Worm (Caenorhabditis elegans): ENCODE results near the gene F11A5.18.

Gene F11A5.18

ce11 chrV:16218972-16219757, 16.4 kb downstream of the F11A5.18 start, which contains the start of gene glc-1:
glc-1 (plus strand) TSS chrV:16219634.
- peak; percentile 30 for TF ChIP-seq blmp-1 (tag; optimal IDR thresholded peaks at IDR 0.05)
- peak in 1 of 2 experiments; percentile 9 for TF ChIP-seq lin-35 (GFP tag; optimal IDR thresholded peaks at IDR 0.05)
- TF ChIP-seq xbp-1 (tag; optimal IDR thresholded peaks at IDR 0.05), result no peak
- peak in 1 of 6 experiments; percentile 87 for TF ChIP-seq elt-3 (tag; optimal IDR thresholded peaks at IDR 0.05)
- TF ChIP-seq elt-2 (tag; optimal IDR thresholded peaks at IDR 0.05), result peak; percentile 15
- TF ChIP-seq ztf-4 (tag; optimal IDR thresholded peaks at IDR 0.05), result no peak

DNA sequence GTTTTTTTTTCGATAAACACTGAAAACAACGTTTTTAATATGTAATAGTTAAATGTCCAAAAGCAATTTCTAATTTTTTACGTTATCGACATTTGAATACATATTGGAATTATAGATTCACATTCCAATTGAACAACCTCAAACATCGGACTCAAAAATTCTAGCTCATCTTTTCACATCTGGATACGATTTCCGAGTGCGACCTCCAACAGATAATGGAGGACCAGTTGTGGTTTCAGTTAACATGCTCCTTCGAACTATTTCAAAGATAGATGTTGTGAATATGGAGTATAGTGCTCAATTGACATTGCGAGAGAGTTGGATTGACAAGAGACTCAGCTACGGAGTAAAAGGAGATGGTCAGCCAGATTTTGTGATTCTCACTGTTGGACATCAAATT, 17.3 kb downstream of the F11A5.18 start:
- TF ChIP-seq C34B4.2 (tag; optimal IDR thresholded peaks at IDR 0.05) (no peak), ceh-8 (GFP tag; optimal IDR thresholded peaks at IDR 0.05) (no peak), nhr-11 (tag; optimal IDR thresholded peaks at IDR 0.05) (no peak), F16B12.6 (tag; optimal IDR thresholded peaks at IDR 0.05) (no peak), vab-15 (tag; optimal IDR thresholded peaks at IDR 0.05) (no peak), lin-35 (GFP tag; optimal IDR thresholded peaks at IDR 0.05) (no peak), nhr-19 (GFP tag; conservative IDR thresholded peaks at IDR 0.05) (no peak), fos-1 (tag; optimal IDR thresholded peaks at IDR 0.05) (no peak), fkh-4 (tag; optimal IDR thresholded peaks at IDR 0.05; ENCODE audit: borderline replicate concordance) (no peak), nhr-71 (tag; optimal IDR thresholded peaks at IDR 0.05) (no peak), ztf-4 (tag; optimal IDR thresholded peaks at IDR 0.05) (no peak), lin-15B (tag; optimal IDR thresholded peaks at IDR 0.05) (no peak), C04F5.9 (tag; optimal IDR thresholded peaks at IDR 0.05) (no peak), ceh-88 (GFP tag; IDR thresholded peaks at IDR 0.05) (no peak), nhr-28 (tag; optimal IDR thresholded peaks at IDR 0.05) (no peak), hlh-4 (tag; optimal IDR thresholded peaks at IDR 0.05) (no peak), pax-3 (tag; optimal IDR thresholded peaks at IDR 0.05) (no peak)

DNA sequence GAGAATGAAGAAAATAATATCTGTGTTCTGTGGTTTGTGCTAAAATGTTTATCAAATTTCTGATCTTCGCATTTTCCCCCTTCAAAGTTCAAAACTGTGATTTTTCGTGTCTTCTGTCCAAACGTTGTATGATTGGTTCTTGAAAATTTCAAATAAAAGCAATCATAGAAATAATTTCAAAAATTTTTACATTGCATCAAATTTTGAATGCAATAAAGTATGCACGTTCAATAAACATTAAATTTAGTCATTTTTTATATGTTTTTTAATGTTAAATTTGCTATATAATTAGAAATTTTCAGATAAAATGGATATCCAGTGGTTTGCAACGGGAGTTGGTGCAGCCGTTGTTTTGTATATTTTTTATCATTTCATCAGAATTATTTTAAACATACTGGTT, 21.3 kb downstream of the F11A5.18 start, which contains the start of gene stdh-2:
Gene stdh-2, plus strand, starts transcription at position 301 of the 400 bp plus-strand sequence.
- TF ChIP-seq ztf-11 (tag; optimal IDR thresholded peaks at IDR 0.05), result no peak
- no peak for TF ChIP-seq mef-2 (tag; optimal IDR thresholded peaks at IDR 0.05)
- no peak for TF ChIP-seq vab-15 (tag; optimal IDR thresholded peaks at IDR 0.05)
- no peak for TF ChIP-seq nhr-47 (tag; optimal IDR thresholded peaks at IDR 0.05)
- TF ChIP-seq swsn-7 (tag; optimal IDR thresholded peaks at IDR 0.05), result no peak
- TF ChIP-seq pqm-1 (tag; optimal IDR thresholded peaks at IDR 0.05), result no peak

DNA sequence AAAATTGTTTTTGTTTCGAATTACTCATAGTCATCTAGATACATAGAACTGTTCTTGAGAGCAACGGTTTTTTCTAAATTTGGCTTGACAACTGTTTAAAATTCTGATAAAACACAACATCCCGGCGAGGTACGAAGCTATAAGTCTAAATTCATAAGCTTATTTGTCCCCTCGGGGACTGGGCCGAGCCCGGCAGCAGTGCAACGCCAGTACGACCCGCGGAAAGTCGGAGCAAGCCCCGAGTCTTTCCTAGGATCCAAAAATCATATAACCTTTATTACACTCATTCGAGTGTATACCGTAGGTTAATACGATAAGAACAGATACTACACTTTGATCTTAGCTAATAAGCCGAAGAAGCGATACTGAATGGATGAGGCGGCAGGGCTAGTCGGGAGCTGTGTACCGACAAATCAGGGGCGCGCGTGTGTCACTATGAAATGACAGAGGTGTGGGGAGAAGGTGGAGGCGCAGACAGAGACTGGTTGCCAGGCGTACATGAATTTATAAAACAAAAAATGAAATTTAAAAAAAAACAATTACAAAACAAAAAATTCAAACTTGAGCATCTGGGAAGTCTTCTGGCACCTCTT, 22.9 kb downstream of the F11A5.18 start:
- TF ChIP-seq alr-1 (tag; optimal IDR thresholded peaks at IDR 0.05; ENCODE audit: borderline replicate concordance), result no peak
- TF ChIP-seq snpc-4 (tag; optimal IDR thresholded peaks at IDR 0.05), result peak; percentile 69

- TF ChIP-seq ceh-88 (GFP tag; IDR thresholded peaks at IDR 0.05) (no peak), F16B12.6 (tag; optimal IDR thresholded peaks at IDR 0.05) (no peak), lin-13 (GFP tag; optimal IDR thresholded peaks at IDR 0.05) (no peak), sup-37 (GFP tag; optimal IDR thresholded peaks at IDR 0.05) (no peak), ceh-90 (tag; optimal IDR thresholded peaks at IDR 0.05) (no peak), ets-5 (GFP tag; IDR thresholded peaks at IDR 0.05) (no peak), unc-98 (GFP tag; IDR thresholded peaks at IDR 0.05) (no peak)
These were observed 23.9 kb downstream of the F11A5.18 start, which contains the start of gene F11A5.13 for ce11 chrV:16226581-16226980. F11A5.13 (minus strand) TSS chrV:16226681.

Measured in whole organism, L1 larva.